Worm (Caenorhabditis elegans) whole organism, L4 larva: ENCODE data around the gene F55E10.1.

Source experiments
- R02D3.7 ChIP-seq: fragments of 150-350 bp; sonication (generic microtip); optimal IDR thresholded peaks from 3 replicates; lab custom pipeline; 2014; ENCODE audit warnings: missing biosample characterization, missing genetic modification characterization
- Y5F2A.4 ChIP-seq: fragments of 200-800 bp; sonication (Bioruptor generic); optimal IDR thresholded peaks from 2 replicates; lab custom pipeline; 2018; ENCODE audit warnings: mild to moderate bottlenecking, missing genetic modification characterization, missing compliant biosample characterization
- ZK337.2 ChIP-seq: fragments of 200-800 bp; sonication (Bioruptor generic); IDR thresholded peaks from 2 replicates; pipeline ENCODE4 v1.3.6; 2022; ENCODE audit warnings: missing genetic modification reagents, missing genetic modification characterization, missing compliant biosample characterization
- aha-1 ChIP-seq: fragments of 150-350 bp; peaks from one replicate; lab custom pipeline; 2014; ENCODE audit warnings: missing biosample characterization, missing genetic modification characterization
- attf-4 ChIP-seq: sonication (generic microtip); optimal IDR thresholded peaks from 3 replicates; lab custom pipeline; 2017; ENCODE audit warnings: missing biosample characterization, missing genetic modification characterization
- ceh-44 ChIP-seq: fragments of 200-800 bp; sonication (Bioruptor generic); IDR thresholded peaks from 2 replicates; pipeline ENCODE4 v1.3.6; 2022; ENCODE audit warnings: missing genetic modification reagents, missing genetic modification characterization, missing compliant biosample characterization
- daf-16 ChIP-seq, 3 experiments: sonication (generic microtip); optimal IDR thresholded peaks; 2 replicates each; lab custom pipeline; 2016 to 2017; ENCODE audit warnings: missing genetic modification characterization in 3 of 3, missing genetic modification reagents in 3 of 3, mild to moderate bottlenecking in 2 of 3, missing compliant biosample characterization in 2 of 3, missing biosample characterization in 1 of 3, moderate library complexity in 1 of 3
- daf-19 ChIP-seq: fragments of 200-800 bp; sonication (Bioruptor generic); conservative IDR thresholded peaks from 2 replicates; pipeline ENCODE4 v1.3.6; 2022; ENCODE audit warnings: missing genetic modification characterization, missing compliant biosample characterization
- dmd-6 ChIP-seq: fragments of 200-800 bp; sonication (Bioruptor generic); IDR thresholded peaks from 2 replicates; pipeline ENCODE4 v1.3.6; 2022; ENCODE audit warnings: missing genetic modification reagents, missing genetic modification characterization, missing compliant biosample characterization
- dmd-8 ChIP-seq: fragments of 200-800 bp; sonication (Bioruptor generic); IDR thresholded peaks from 2 replicates; pipeline ENCODE4 v1.3.6; 2022; ENCODE audit warnings: missing genetic modification characterization, missing compliant biosample characterization
- duxl-1 ChIP-seq: sonication (generic microtip); optimal IDR thresholded peaks from 2 replicates; lab custom pipeline; 2016; ENCODE audit warnings: mild to moderate bottlenecking, missing genetic modification characterization, moderate library complexity, missing compliant biosample characterization; ENCODE audit not compliant: poor library complexity
- fkh-10 ChIP-seq: fragments of 150-350 bp; optimal IDR thresholded peaks from 2 replicates; lab custom pipeline; 2014; ENCODE audit warnings: missing biosample characterization, missing genetic modification reagents, missing genetic modification characterization
- fos-1 ChIP-seq: fragments of 150-350 bp; optimal IDR thresholded peaks from 2 replicates; lab custom pipeline; 2014; ENCODE audit warnings: missing biosample characterization, missing genetic modification characterization
- gei-8 ChIP-seq: fragments of 200-800 bp; sonication (Bioruptor generic); optimal IDR thresholded peaks from 2 replicates; lab custom pipeline; 2018; ENCODE audit warnings: mild to moderate bottlenecking, missing genetic modification characterization, missing compliant biosample characterization
- hif-1 ChIP-seq, 2 experiments: sonication (generic microtip); optimal IDR thresholded peaks; 2 replicates each; lab custom pipeline; 2016 to 2017; ENCODE audit warnings: missing compliant biosample characterization in 2 of 2, missing genetic modification characterization in 2 of 2, missing genetic modification reagents in 2 of 2, missing genotype in 2 of 2, mild to moderate bottlenecking in 1 of 2
- hlh-30 ChIP-seq: sonication (generic microtip); optimal IDR thresholded peaks from 2 replicates; lab custom pipeline; 2017; ENCODE audit warnings: antibody characterized with exemption, mild to moderate bottlenecking, missing genetic modification characterization, missing compliant biosample characterization; ENCODE audit not compliant: insufficient read depth
- lsy-2 ChIP-seq, 2 experiments: fragments of 150-350 bp in 1 of 2; sonication (generic microtip) in 1 of 2; optimal IDR thresholded peaks; 2 replicates each; lab custom pipeline; 2014 to 2017; ENCODE audit warnings: missing biosample characterization in 2 of 2, missing genetic modification characterization in 2 of 2
- madf-5 ChIP-seq, 2 experiments: fragments of 200-800 bp; sonication (Bioruptor generic); IDR thresholded peaks; 2 replicates each; pipeline ENCODE4 v1.3.6; 2022; ENCODE audit warnings: missing compliant biosample characterization in 2 of 2, missing genetic modification characterization in 2 of 2
- madf-9 ChIP-seq: fragments of 200-800 bp; sonication (Bioruptor generic); conservative IDR thresholded peaks from 2 replicates; pipeline ENCODE4 v1.3.6; 2022; ENCODE audit warnings: missing genetic modification reagents, missing genetic modification characterization, missing compliant biosample characterization
- mdl-1 ChIP-seq, 2 experiments: fragments of 150-350 bp in 1 of 2; sonication (generic microtip) in 1 of 2; optimal IDR thresholded peaks; 2 replicates each; lab custom pipeline; 2014 to 2017; ENCODE audit warnings: missing biosample characterization in 2 of 2, missing genetic modification characterization in 2 of 2
- mes-2 ChIP-seq: sonication (generic microtip); optimal IDR thresholded peaks from 2 replicates; lab custom pipeline; 2016; ENCODE audit warnings: missing genotype, mild to moderate bottlenecking, missing genetic modification characterization, missing compliant biosample characterization; ENCODE audit not compliant: poor library complexity, severe bottlenecking
- mxl-2 ChIP-seq: fragments of 200-800 bp; sonication (Bioruptor generic); conservative IDR thresholded peaks from 2 replicates; pipeline ENCODE4 v1.3.6; 2022; ENCODE audit warnings: missing genetic modification reagents, missing genetic modification characterization, missing compliant biosample characterization
- skn-1 ChIP-seq: fragments of 150-350 bp; optimal IDR thresholded peaks from 2 replicates; lab custom pipeline; 2014; ENCODE audit warnings: missing biosample characterization, missing genetic modification characterization
- snpc-1.2 ChIP-seq: fragments of 200-800 bp; sonication (Bioruptor generic); IDR thresholded peaks from 2 replicates; pipeline ENCODE4 v1.3.6; 2022; ENCODE audit warnings: missing genetic modification reagents, missing genetic modification characterization, missing compliant biosample characterization
- unc-62 ChIP-seq, 3 experiments: fragments of 150-350 bp in 1 of 3; sonication (generic microtip); optimal IDR thresholded peaks in 2 of 3; peaks in 1 of 3; 1 replicate in 1 of 3; 2 replicates in 2 of 3; lab custom pipeline; 2014 to 2017; ENCODE audit warnings: missing biosample characterization in 3 of 3, missing genetic modification characterization in 3 of 3, missing genetic modification reagents in 3 of 3, missing genotype in 1 of 3
- vab-7 ChIP-seq: fragments of 200-800 bp; sonication (Bioruptor generic); IDR thresholded peaks from 2 replicates; pipeline ENCODE4 v1.3.6; 2022; ENCODE audit warnings: missing genetic modification reagents, missing genetic modification characterization, missing compliant biosample characterization
- zag-1 ChIP-seq: fragments of 150-350 bp; optimal IDR thresholded peaks from 2 replicates; lab custom pipeline; 2014; ENCODE audit warnings: missing biosample characterization, missing genetic modification characterization

F55E10.1 gene

ce11 chrX:8386068-8386851 lies 44.5 kb downstream of the F55E10.1 start (continued):
- TF ChIP-seq hlh-30 (peak; percentile 67), daf-19 (0 out of 2 replicates have a peak, but pooled peaks have one; percentile 9), snpc-1.2 (GFP tag; lab: Robert Waterston, UW) (peak; percentile 52), ceh-44 (GFP tag; lab: Robert Waterston, UW) (peak; percentile 54; the same call in 1 of the 2 replicates), Y5F2A.4 (GFP tag; lab: Kevin White, UChicago) (no peak), hif-1 (tag; optimal IDR thresholded peaks at IDR 0.05; lab: Kevin White, UChicago) (peak in 1 of 2 experiments; percentile 6), dmd-8 (GFP tag; lab: Robert Waterston, UW) (peak; percentile 85), lsy-2 (tag; optimal IDR thresholded peaks at IDR 0.05; lab: Kevin White, UChicago) (peak in 1 of 2 experiments; percentile 34), fkh-10 (GFP tag; lab: Kevin White, UChicago) (no peak), attf-4 (tag; lab: Kevin White, UChicago) (no peak), duxl-1 (tag; lab: Kevin White, UChicago) (peak; percentile 50), mes-2 (tag; lab: Kevin White, UChicago) (peak; percentile 82), aha-1 (tag; lab: Kevin White, UChicago) (peak; percentile 72), madf-9 (peak; percentile 38; the same call in 1 of the 2 replicates), dmd-6 (peak; percentile 53), gei-8 (GFP tag; lab: Kevin White, UChicago) (no peak), ZK337.2 (GFP tag; lab: Robert Waterston, UW) (0 out of 2 replicates have a peak, but pooled peaks have one; percentile 42)

DNA sequence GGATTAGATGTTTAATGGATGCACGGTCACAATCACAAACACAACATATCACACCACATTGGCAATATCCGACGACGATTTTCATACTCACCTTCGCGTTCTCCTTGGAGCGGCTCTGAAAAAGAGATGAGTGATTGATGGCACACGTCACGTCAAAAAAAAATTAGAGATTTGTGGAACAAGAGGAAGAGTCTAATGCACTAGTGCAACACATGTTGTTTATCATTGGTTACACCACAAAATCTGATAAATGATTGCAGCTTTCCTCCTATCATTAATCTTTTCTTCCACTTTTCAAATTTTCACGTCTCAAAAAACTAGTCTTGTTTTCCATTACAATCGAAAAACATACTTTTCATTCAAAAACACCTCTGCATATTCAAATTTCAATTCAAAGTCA lies 48.7 kb downstream of the F55E10.1 start:
- TF ChIP-seq madf-5 (GFP tag; IDR thresholded peaks at IDR 0.05; lab: Robert Waterston, UW) = no peak
- TF ChIP-seq aha-1 (tag; lab: Kevin White, UChicago) = peak; percentile 83
- TF ChIP-seq fos-1 (tag; lab: Kevin White, UChicago) = no peak
- no peak for TF ChIP-seq zag-1
- TF ChIP-seq daf-16 (GFP tag; optimal IDR thresholded peaks at IDR 0.05; lab: Kevin White, UChicago) = peak in 1 of 2 experiments; percentile 89
- no peak for TF ChIP-seq daf-16 (tag; optimal IDR thresholded peaks at IDR 0.05; lab: Kevin White, UChicago)
- no peak for TF ChIP-seq mdl-1 (tag; optimal IDR thresholded peaks at IDR 0.05; lab: Kevin White, UChicago)
- no peak for TF ChIP-seq mxl-2 (GFP tag; lab: Robert Waterston, UW)
- no peak for TF ChIP-seq skn-1 (tag; lab: Kevin White, UChicago)
- no peak for TF ChIP-seq R02D3.7
- no peak for TF ChIP-seq hlh-30
- TF ChIP-seq, all 104 proteins: peak for 2

- TF ChIP-seq vab-7 (GFP tag; lab: Robert Waterston, UW) (no peak), unc-62 (GFP tag; optimal IDR thresholded peaks at IDR 0.05 in 1 of 2; lab: Kevin White, UChicago) (peak in 1 of 2 experiments; percentile 67), unc-62 (tag; optimal IDR thresholded peaks at IDR 0.05; lab: Kevin White, UChicago) (no peak)
These were observed 49.7 kb downstream of the F55E10.1 start for ce11 chrX:8391505-8391904.
